Fruit fly (Drosophila melanogaster) whole organism, embryonic: ENCODE results near the gene CG5861.

ENCODE experiments used
- Bgb ChIP-seq: fragments of 200-800 bp; sonication (Bioruptor generic); IDR thresholded peaks from 2 replicates; pipeline ENCODE4 v1.3.6; 2022; ENCODE audit warnings: missing biosample characterization, missing genetic modification characterization; ENCODE audit not compliant: partially characterized antibody
- CG10321 ChIP-seq: fragments of 200-800 bp; sonication (Bioruptor generic); IDR thresholded peaks from 2 replicates; pipeline ENCODE4 v1.3.6; 2022; ENCODE audit warnings: missing biosample characterization, missing genetic modification characterization
- CG11085 ChIP-seq: fragments of 200-800 bp; sonication (Bioruptor generic); IDR thresholded peaks from 2 replicates; pipeline ENCODE4 v1.3.6; 2022; ENCODE audit warnings: missing biosample characterization, missing genetic modification characterization
- CG12299 ChIP-seq: fragments of 200-800 bp; sonication (Bioruptor generic); optimal IDR thresholded peaks from 2 replicates; lab custom pipeline; 2018; ENCODE audit warnings: missing biosample characterization, mild to moderate bottlenecking, missing genetic modification characterization
- CG13287 ChIP-seq: fragments of 200-800 bp; sonication (Bioruptor generic); IDR thresholded peaks from 2 replicates; pipeline ENCODE4 v1.3.6; 2022; ENCODE audit warnings: missing biosample characterization, missing genetic modification characterization; ENCODE audit not compliant: partially characterized antibody
- CG13624 ChIP-seq: fragments of 200-800 bp; sonication (Bioruptor generic); optimal IDR thresholded peaks from 2 replicates; lab custom pipeline; 2016; ENCODE audit warnings: missing biosample characterization, missing genetic modification characterization
- CG15479 ChIP-seq: fragments of 200-800 bp; sonication (Bioruptor generic); optimal IDR thresholded peaks from 3 replicates; lab custom pipeline; 2019; ENCODE audit warnings: missing biosample characterization, mild to moderate bottlenecking, missing genetic modification characterization, moderate library complexity
- CG17385 ChIP-seq: fragments of 200-800 bp; sonication (Bioruptor generic); optimal IDR thresholded peaks from 3 replicates; lab custom pipeline; 2018; ENCODE audit warnings: missing biosample characterization, mild to moderate bottlenecking, missing genetic modification characterization
- CG17912 ChIP-seq: fragments of 200-800 bp; sonication (Bioruptor generic); optimal IDR thresholded peaks from 2 replicates; lab custom pipeline; 2018; ENCODE audit warnings: missing biosample characterization, mild to moderate bottlenecking, missing genetic modification characterization
- CG32772 ChIP-seq: fragments of 200-800 bp; sonication (Bioruptor generic); IDR thresholded peaks from 2 replicates; pipeline ENCODE4 v1.3.6; 2022; ENCODE audit warnings: missing biosample characterization, missing genetic modification characterization
- CG3281 ChIP-seq: fragments of 200-800 bp; sonication (Bioruptor generic); optimal IDR thresholded peaks from 3 replicates; lab custom pipeline; 2017; ENCODE audit warnings: missing biosample characterization, mild to moderate bottlenecking, missing genetic modification characterization
- CG3847 ChIP-seq: fragments of 200-800 bp; sonication (Bioruptor generic); IDR thresholded peaks from 2 replicates; pipeline ENCODE4 v1.3.6; 2022; ENCODE audit warnings: missing biosample characterization, missing genetic modification characterization
- CG6854 ChIP-seq: fragments of 200-800 bp; sonication (Bioruptor generic); optimal IDR thresholded peaks from 3 replicates; lab custom pipeline; 2017; ENCODE audit warnings: missing biosample characterization, mild to moderate bottlenecking, missing genetic modification characterization
- CG7271 ChIP-seq: fragments of 200-800 bp; sonication (Bioruptor generic); optimal IDR thresholded peaks from 2 replicates; lab custom pipeline; 2018; ENCODE audit warnings: missing biosample characterization, mild to moderate bottlenecking, missing genetic modification characterization, moderate library complexity
- CG7839 ChIP-seq: fragments of 200-800 bp; sonication (Bioruptor generic); optimal IDR thresholded peaks from 3 replicates; lab custom pipeline; 2018; ENCODE audit warnings: missing biosample characterization, mild to moderate bottlenecking, missing genetic modification characterization, moderate library complexity
- CG8478 ChIP-seq: fragments of >200 bp; optimal IDR thresholded peaks from 2 replicates; lab custom pipeline; 2018
- CG8765 ChIP-seq: fragments of 200-800 bp; sonication (Bioruptor generic); IDR thresholded peaks from 2 replicates; pipeline ENCODE4 v1.3.6; 2022; ENCODE audit warnings: missing biosample characterization, missing genetic modification characterization
- Deaf1 ChIP-seq: fragments of 200-800 bp; optimal IDR thresholded peaks from 3 replicates; lab custom pipeline; 2019; ENCODE audit warnings: missing biosample characterization, mild to moderate bottlenecking, missing genetic modification characterization, moderate library complexity
- Dref ChIP-seq: fragments of 200-800 bp; sonication (Bioruptor generic); IDR thresholded peaks from 2 replicates; pipeline ENCODE4 v1.3.6; 2022; ENCODE audit warnings: missing biosample characterization, missing genetic modification characterization
- ERR ChIP-seq: fragments of 200-800 bp; sonication (Bioruptor generic); optimal IDR thresholded peaks from 2 replicates; lab custom pipeline; 2016; ENCODE audit warnings: missing biosample characterization, missing genetic modification characterization
- Elba2 ChIP-seq: fragments of 200-800 bp; sonication (Bioruptor generic); optimal IDR thresholded peaks from 3 replicates; lab custom pipeline; 2016; ENCODE audit warnings: missing biosample characterization, missing genetic modification characterization
- HHEX ChIP-seq: fragments of 200-800 bp; sonication (Bioruptor generic); optimal IDR thresholded peaks from 3 replicates; lab custom pipeline; 2017; ENCODE audit warnings: missing biosample characterization, mild to moderate bottlenecking, missing genetic modification characterization, missing genetic modification reagents
- Hr39 ChIP-seq: fragments of >200 bp; optimal IDR thresholded peaks from 2 replicates; lab custom pipeline; 2017
- Med ChIP-seq: fragments of 200-800 bp; sonication (Bioruptor generic); peaks from one replicate; lab custom pipeline; 2016; ENCODE audit warnings: missing biosample characterization, missing genetic modification characterization, mild to moderate bottlenecking, inconsistent platforms, moderate library complexity
- Nf-YB ChIP-seq: fragments of 200-800 bp; sonication (Bioruptor generic); optimal IDR thresholded peaks from 3 replicates; lab custom pipeline; 2019; ENCODE audit warnings: missing biosample characterization, mild to moderate bottlenecking, missing genetic modification characterization, moderate library complexity
- Oaz ChIP-seq: fragments of 200-800 bp; sonication (Bioruptor generic); IDR thresholded peaks from 2 replicates; pipeline ENCODE4 v1.3.6; 2022; ENCODE audit warnings: missing biosample characterization, missing genetic modification characterization
- Poxn ChIP-seq: fragments of 200-800 bp; sonication (Bioruptor generic); IDR thresholded peaks from 2 replicates; pipeline ENCODE4 v1.3.6; 2022; ENCODE audit warnings: missing biosample characterization, missing genetic modification characterization
- Sin3A ChIP-seq: fragments of >200 bp; optimal IDR thresholded peaks from 2 replicates; lab custom pipeline; 2018
- Stat92E ChIP-seq, 3 experiments: fragments of >200 bp in 2 of 3; fragments of 200-800 bp in 1 of 3; sonication (Bioruptor generic) in 1 of 3; optimal IDR thresholded peaks; 2 replicates each; lab custom pipeline; 2017 to 2019; ENCODE audit warnings: missing biosample characterization in 3 of 3, missing genetic modification characterization in 3 of 3, mild to moderate bottlenecking in 1 of 3, moderate library complexity in 1 of 3
- Taf1 ChIP-seq: fragments of 200-800 bp; sonication (Bioruptor generic); IDR thresholded peaks from 2 replicates; pipeline ENCODE4 v1.3.6; 2022; ENCODE audit warnings: missing biosample characterization, missing genetic modification characterization
- Vsx1 ChIP-seq: fragments of 200-800 bp; sonication (Bioruptor generic); optimal IDR thresholded peaks from 2 replicates; lab custom pipeline; 2017; ENCODE audit warnings: missing biosample characterization, mild to moderate bottlenecking, missing genetic modification characterization, missing genetic modification reagents
- caup ChIP-seq: fragments of 200-800 bp; sonication (Bioruptor generic); optimal IDR thresholded peaks from 3 replicates; lab custom pipeline; 2017; ENCODE audit warnings: missing biosample characterization, mild to moderate bottlenecking, missing genetic modification characterization, moderate library complexity; ENCODE audit not compliant: severe bottlenecking
- chinmo ChIP-seq: fragments of 200-800 bp; sonication (Bioruptor generic); IDR thresholded peaks from 4 replicates; pipeline ENCODE4 v1.3.6; 2022; ENCODE audit warnings: missing biosample characterization, missing genetic modification characterization; ENCODE audit not compliant: partially characterized antibody
- chn ChIP-seq: fragments of 200-800 bp; sonication (Bioruptor generic); optimal IDR thresholded peaks from 2 replicates; lab custom pipeline; 2016; ENCODE audit warnings: missing biosample characterization, missing genetic modification characterization
- ci ChIP-seq: fragments of 200-800 bp; sonication (Bioruptor generic); IDR thresholded peaks from 3 replicates; pipeline ENCODE4 v1.3.6; 2022; ENCODE audit warnings: missing biosample characterization, missing genetic modification characterization
- ems ChIP-seq: fragments of 200-800 bp; sonication (Bioruptor generic); optimal IDR thresholded peaks from 3 replicates; lab custom pipeline; 2016; ENCODE audit warnings: missing biosample characterization, missing genetic modification characterization
- en ChIP-seq: fragments of 200-800 bp; sonication (Bioruptor generic); optimal IDR thresholded peaks from 2 replicates; lab custom pipeline; 2016; ENCODE audit warnings: missing biosample characterization, missing genetic modification characterization
- exex ChIP-seq: fragments of 200-800 bp; sonication (Bioruptor generic); optimal IDR thresholded peaks from 4 replicates; lab custom pipeline; 2018; ENCODE audit warnings: missing biosample characterization, mild to moderate bottlenecking, missing genetic modification characterization, moderate library complexity
- fu2 ChIP-seq: fragments of 200-800 bp; sonication (Bioruptor generic); optimal IDR thresholded peaks from 2 replicates; lab custom pipeline; 2016; ENCODE audit warnings: missing biosample characterization, missing genetic modification characterization
- hbn ChIP-seq: fragments of 200-800 bp; sonication (Bioruptor generic); IDR thresholded peaks from 2 replicates; pipeline ENCODE4 v1.3.6; 2022; ENCODE audit warnings: missing biosample characterization, missing genetic modification characterization; ENCODE audit not compliant: partially characterized antibody
- her ChIP-seq: fragments of 200-800 bp; sonication (Bioruptor generic); optimal IDR thresholded peaks from 2 replicates; lab custom pipeline; 2016; ENCODE audit warnings: missing biosample characterization, missing genetic modification characterization
- mirr ChIP-seq: fragments of 200-800 bp; sonication (Bioruptor generic); optimal IDR thresholded peaks from 3 replicates; lab custom pipeline; 2018; ENCODE audit warnings: missing biosample characterization, mild to moderate bottlenecking, missing genetic modification characterization
- psq ChIP-seq: fragments of 200-800 bp; sonication (Bioruptor generic); optimal IDR thresholded peaks from 2 replicates; lab custom pipeline; 2017; ENCODE audit warnings: missing biosample characterization, missing genetic modification characterization
- sens-2 ChIP-seq: fragments of 200-800 bp; sonication (Bioruptor generic); IDR thresholded peaks from 2 replicates; pipeline ENCODE4 v1.3.6; 2022; ENCODE audit warnings: missing biosample characterization, missing genetic modification characterization
- unc-4 ChIP-seq: fragments of 200-800 bp; sonication (Bioruptor generic); IDR thresholded peaks from 2 replicates; pipeline ENCODE4 v1.3.6; 2022; ENCODE audit warnings: missing biosample characterization, missing genetic modification characterization; ENCODE audit not compliant: partially characterized antibody
- z ChIP-seq: fragments of 200-800 bp; sonication (Bioruptor generic); IDR thresholded peaks from 3 replicates; pipeline ENCODE4 v1.3.6; 2022; ENCODE audit warnings: missing biosample characterization, missing genetic modification characterization
- zen ChIP-seq: fragments of 200-800 bp; sonication (Bioruptor generic); optimal IDR thresholded peaks from 3 replicates; lab custom pipeline; 2018; ENCODE audit warnings: missing biosample characterization, mild to moderate bottlenecking, missing genetic modification characterization, moderate library complexity

Gene CG5861

DNA sequence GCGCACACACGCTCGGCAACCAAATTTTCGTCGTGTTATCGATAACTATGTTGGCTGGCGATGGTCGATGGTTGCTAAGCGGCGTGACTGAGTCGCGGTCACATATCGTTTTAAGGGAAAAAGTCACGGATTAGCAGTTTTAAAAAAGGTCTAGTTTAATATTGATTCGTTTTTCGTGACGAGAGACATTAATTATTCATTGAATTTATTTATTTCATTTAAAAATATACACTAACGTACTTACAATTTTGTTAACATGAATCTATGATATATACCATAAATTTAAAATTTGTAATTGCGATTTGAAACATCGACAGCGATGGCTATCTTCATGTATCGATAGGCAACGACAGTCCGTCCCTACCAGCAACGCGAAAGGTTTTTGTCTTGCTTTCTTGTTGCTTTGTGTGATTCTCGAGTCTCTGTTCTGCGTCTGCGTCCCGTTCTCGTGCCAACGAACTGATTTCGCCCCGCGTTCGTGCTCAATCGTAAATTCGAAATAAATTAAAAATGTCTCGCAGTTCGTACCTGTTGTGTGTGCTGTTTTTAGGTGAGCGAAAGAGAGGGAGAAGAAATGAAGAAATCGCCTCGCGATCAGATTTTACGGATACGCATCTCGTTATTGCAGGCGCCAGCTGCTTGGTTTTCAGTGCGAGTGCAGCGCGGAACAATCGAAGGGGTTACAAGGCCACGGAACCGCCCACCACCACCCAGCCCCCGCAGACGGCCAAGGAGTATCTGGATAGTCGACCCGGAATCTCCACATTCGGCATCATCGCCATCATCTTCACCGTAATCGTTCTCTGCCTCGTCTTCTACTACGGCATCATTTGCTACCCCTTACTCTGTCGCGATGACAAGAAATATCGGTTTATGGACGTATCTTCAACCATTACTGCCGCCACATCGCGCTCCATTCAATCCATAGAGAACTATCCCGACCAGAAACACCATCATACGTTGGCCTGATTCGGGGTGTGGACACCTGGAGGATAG is 45.8 kb upstream of the CG5861 start, which contains the start of the genes Hyls1, chif and CG4455 (continued):
- TF ChIP-seq CG17912 (GFP tag; lab: Kevin White, UChicago) (no peak), CG7271 (tag; lab: Kevin White, UChicago) (no peak), Vsx1 (no peak), CG3847 (GFP tag; lab: Robert Waterston, UW) (peak; percentile 54), chn (GFP tag; lab: Kevin White, UChicago) (no peak), Poxn (GFP tag; lab: Robert Waterston, UW) (no peak), CG11085 (no peak), Hr39 (lab: Kevin White, UChicago) (no peak), CG8765 (GFP tag; lab: Robert Waterston, UW) (no peak), unc-4 (GFP tag; lab: Robert Waterston, UW) (peak; percentile 89), Bgb (GFP tag; lab: Robert Waterston, UW) (peak; percentile 85), Nf-YB (GFP tag; lab: Kevin White, UChicago) (no peak), Sin3A (lab: Kevin White, UChicago) (peak; percentile 98)

DNA sequence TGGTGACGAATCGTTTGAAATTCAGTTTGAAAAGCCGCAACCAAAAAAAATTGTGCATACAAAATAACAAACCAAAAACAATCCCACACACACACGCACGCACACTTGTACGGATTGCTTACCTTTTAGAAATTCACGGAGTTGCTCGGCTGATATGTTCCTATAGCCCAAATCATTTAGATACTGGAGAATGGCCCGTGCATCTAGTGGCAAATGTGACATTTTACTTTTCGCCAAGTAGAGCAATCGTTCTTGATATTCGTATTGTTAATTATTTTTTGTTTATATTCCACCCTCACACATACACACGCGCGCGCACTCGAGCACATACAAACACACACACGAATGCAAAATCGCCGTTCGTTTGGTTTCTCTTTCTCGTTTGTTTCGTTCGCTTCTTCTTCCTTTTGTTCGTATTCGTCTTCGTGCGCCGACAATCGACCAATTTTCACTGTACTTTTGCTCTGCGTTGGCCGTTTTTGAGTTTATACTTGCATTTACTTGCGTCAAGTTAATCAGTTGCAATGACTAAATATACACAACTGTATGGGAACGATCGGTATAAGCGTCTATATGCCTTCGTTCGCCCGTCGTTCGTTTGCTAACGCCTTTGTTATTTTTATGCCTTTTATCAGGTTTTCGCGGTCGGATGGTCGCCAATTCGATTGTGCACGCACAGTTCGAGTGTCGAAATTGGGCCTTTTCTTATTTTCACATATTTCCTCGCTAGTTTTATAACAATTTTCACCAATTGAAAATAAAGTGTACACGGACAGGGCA is 44.9 kb upstream of the CG5861 start:
- peak; percentile 81 for TF ChIP-seq Med (GFP tag; lab: Kevin White, UChicago)
- TF ChIP-seq ci (GFP tag; lab: Robert Waterston, UW) = no peak
- TF ChIP-seq fu2 (GFP tag; lab: Kevin White, UChicago) = no peak
- no peak for TF ChIP-seq en (GFP tag; lab: Kevin White, UChicago)
- TF ChIP-seq HHEX (GFP tag; lab: Kevin White, UChicago) = no peak
- no peak for TF ChIP-seq her (GFP tag; lab: Kevin White, UChicago)
- peak in 1 of 3 experiments; percentile 71 for TF ChIP-seq Stat92E (GFP tag; optimal IDR thresholded peaks at IDR 0.05; lab: Kevin White, UChicago)
- TF ChIP-seq sens-2 (GFP tag; lab: Robert Waterston, UW) = no peak
- no peak for TF ChIP-seq CG15479 (GFP tag; lab: Kevin White, UChicago)
- TF ChIP-seq Taf1 (GFP tag; lab: Robert Waterston, UW) = no peak
- no peak for TF ChIP-seq mirr
- no peak for TF ChIP-seq Dref (GFP tag; lab: Robert Waterston, UW)
- TF ChIP-seq ERR (GFP tag; lab: Kevin White, UChicago) = no peak
- TF ChIP-seq CG6854 (GFP tag; lab: Kevin White, UChicago) = no peak
- TF ChIP-seq CG17385 (GFP tag; lab: Kevin White, UChicago) = peak; percentile 92
- no peak for TF ChIP-seq CG3281 (GFP tag; lab: Kevin White, UChicago)
- peak; percentile 5 for TF ChIP-seq CG8478
- no peak for TF ChIP-seq zen (tag; lab: Kevin White, UChicago)
- TF ChIP-seq caup (GFP tag; lab: Kevin White, UChicago) = no peak
- TF ChIP-seq Deaf1 (tag; lab: Kevin White, UChicago) = peak; percentile 89
- TF ChIP-seq CG12299 = no peak
- TF ChIP-seq CG13287 (GFP tag; lab: Robert Waterston, UW) = no peak
- TF ChIP-seq Oaz = no peak
- TF ChIP-seq CG7839 = no peak
- no peak for TF ChIP-seq CG13624
- TF ChIP-seq ems (GFP tag; lab: Kevin White, UChicago) = no peak
- TF ChIP-seq chinmo (GFP tag; lab: Robert Waterston, UW) = 0 out of 4 replicates have a peak, but pooled peaks have one; percentile 11
- TF ChIP-seq z = no peak
- TF ChIP-seq hbn (GFP tag; lab: Robert Waterston, UW) = no peak
- TF ChIP-seq Elba2 (GFP tag; lab: Kevin White, UChicago) = peak; percentile 41
- TF ChIP-seq psq (GFP tag; lab: Kevin White, UChicago) = peak; percentile 78
- TF ChIP-seq CG10321 (GFP tag; lab: Robert Waterston, UW) = no peak
- TF ChIP-seq CG32772 (GFP tag; lab: Robert Waterston, UW) = no peak
- no peak for TF ChIP-seq exex (tag; lab: Kevin White, UChicago)
